Worm (Caenorhabditis elegans) whole organism, L4 larva: ENCODE results near the gene chhy-1.

Experiments used
- F37D6.2 ChIP-seq: sonication (generic microtip); optimal IDR thresholded peaks from 2 replicates; lab custom pipeline; 2016; ENCODE audit warnings: mild to moderate bottlenecking, missing genetic modification characterization, missing compliant biosample characterization
- T20F7.1 ChIP-seq: fragments of 200-800 bp; sonication (Bioruptor generic); optimal IDR thresholded peaks from 2 replicates; lab custom pipeline; 2018; ENCODE audit warnings: mild to moderate bottlenecking, missing genetic modification characterization, missing compliant biosample characterization
- T26A8.4 ChIP-seq: fragments of 200-800 bp; sonication (Bioruptor generic); IDR thresholded peaks from 2 replicates; pipeline ENCODE4 v1.3.6; 2022; ENCODE audit warnings: missing genetic modification characterization, missing compliant biosample characterization
- Y75B8A.6 ChIP-seq: fragments of 200-800 bp; sonication (Bioruptor generic); IDR thresholded peaks from 2 replicates; pipeline ENCODE4 v1.3.6; 2022; ENCODE audit warnings: missing genetic modification reagents, missing genetic modification characterization, missing compliant biosample characterization
- ZK337.2 ChIP-seq: fragments of 200-800 bp; sonication (Bioruptor generic); IDR thresholded peaks from 2 replicates; pipeline ENCODE4 v1.3.6; 2022; ENCODE audit warnings: missing genetic modification reagents, missing genetic modification characterization, missing compliant biosample characterization
- aha-1 ChIP-seq: fragments of 150-350 bp; peaks from one replicate; lab custom pipeline; 2014; ENCODE audit warnings: missing biosample characterization, missing genetic modification characterization
- aly-2 ChIP-seq: sonication (generic microtip); optimal IDR thresholded peaks from 2 replicates; lab custom pipeline; 2018; ENCODE audit warnings: missing biosample characterization, missing genetic modification characterization
- ama-1 ChIP-seq: fragments of 150-350 bp; optimal IDR thresholded peaks from 2 replicates; lab custom pipeline; 2014; ENCODE audit warnings: inconsistent platforms, mixed read lengths
- arid-1 ChIP-seq: fragments of 200-800 bp; sonication (Bioruptor generic); conservative IDR thresholded peaks from 2 replicates; pipeline ENCODE4 v1.3.6; 2022; ENCODE audit warnings: missing genetic modification reagents, missing genetic modification characterization, missing compliant biosample characterization
- ceh-28 ChIP-seq: fragments of 150-350 bp; optimal IDR thresholded peaks from 2 replicates; lab custom pipeline; 2014; ENCODE audit warnings: missing biosample characterization, missing genetic modification reagents, missing genetic modification characterization
- cey-2 ChIP-seq: sonication (generic microtip); optimal IDR thresholded peaks from 3 replicates; lab custom pipeline; 2017; ENCODE audit warnings: missing genetic modification characterization, mild to moderate bottlenecking, missing compliant biosample characterization, antibody characterized with exemption, borderline replicate concordance; ENCODE audit not compliant: insufficient read depth
- daf-16 ChIP-seq, 3 experiments: sonication (generic microtip); optimal IDR thresholded peaks; 2 replicates each; lab custom pipeline; 2016 to 2017; ENCODE audit warnings: missing genetic modification characterization in 3 of 3, missing genetic modification reagents in 3 of 3, mild to moderate bottlenecking in 2 of 3, missing compliant biosample characterization in 2 of 3, missing biosample characterization in 1 of 3, moderate library complexity in 1 of 3
- dmd-6 ChIP-seq: fragments of 200-800 bp; sonication (Bioruptor generic); IDR thresholded peaks from 2 replicates; pipeline ENCODE4 v1.3.6; 2022; ENCODE audit warnings: missing genetic modification reagents, missing genetic modification characterization, missing compliant biosample characterization
- duxl-1 ChIP-seq: sonication (generic microtip); optimal IDR thresholded peaks from 2 replicates; lab custom pipeline; 2016; ENCODE audit warnings: mild to moderate bottlenecking, missing genetic modification characterization, moderate library complexity, missing compliant biosample characterization; ENCODE audit not compliant: poor library complexity
- dve-1 ChIP-seq: sonication (generic microtip); optimal IDR thresholded peaks from 2 replicates; lab custom pipeline; 2017; ENCODE audit warnings: antibody characterized with exemption, mild to moderate bottlenecking, missing genetic modification characterization, missing compliant biosample characterization; ENCODE audit not compliant: insufficient read depth
- fkh-10 ChIP-seq: fragments of 150-350 bp; optimal IDR thresholded peaks from 2 replicates; lab custom pipeline; 2014; ENCODE audit warnings: missing biosample characterization, missing genetic modification reagents, missing genetic modification characterization
- hif-1 ChIP-seq, 2 experiments: sonication (generic microtip); optimal IDR thresholded peaks; 2 replicates each; lab custom pipeline; 2016 to 2017; ENCODE audit warnings: missing compliant biosample characterization in 2 of 2, missing genetic modification characterization in 2 of 2, missing genetic modification reagents in 2 of 2, missing genotype in 2 of 2, mild to moderate bottlenecking in 1 of 2
- hmg-1.1 ChIP-seq: fragments of 200-800 bp; sonication (Bioruptor generic); IDR thresholded peaks from 2 replicates; pipeline ENCODE4 v1.3.6; 2022; ENCODE audit warnings: missing genetic modification reagents, missing genetic modification characterization, missing compliant biosample characterization
- jun-1 ChIP-seq: fragments of 150-350 bp; optimal IDR thresholded peaks from 2 replicates; lab custom pipeline; 2014; ENCODE audit warnings: missing biosample characterization, missing genetic modification reagents, missing genetic modification characterization
- lim-7 ChIP-seq: fragments of 200-800 bp; sonication (Bioruptor generic); IDR thresholded peaks from 2 replicates; pipeline ENCODE4 v1.3.6; 2022; ENCODE audit warnings: missing genetic modification characterization, missing compliant biosample characterization
- lin-29 ChIP-seq: fragments of 200-800 bp; sonication (Bioruptor generic); IDR thresholded peaks from 2 replicates; pipeline ENCODE4 v1.3.6; 2022; ENCODE audit warnings: missing genetic modification reagents, missing genetic modification characterization, missing compliant biosample characterization
- lin-39 ChIP-seq: fragments of 150-350 bp; optimal IDR thresholded peaks from 2 replicates; lab custom pipeline; 2014; ENCODE audit warnings: missing biosample characterization, missing genetic modification reagents, missing genetic modification characterization
- lsy-2 ChIP-seq, 2 experiments: fragments of 150-350 bp in 1 of 2; sonication (generic microtip) in 1 of 2; optimal IDR thresholded peaks; 2 replicates each; lab custom pipeline; 2014 to 2017; ENCODE audit warnings: missing biosample characterization in 2 of 2, missing genetic modification characterization in 2 of 2
- madf-9 ChIP-seq: fragments of 200-800 bp; sonication (Bioruptor generic); conservative IDR thresholded peaks from 2 replicates; pipeline ENCODE4 v1.3.6; 2022; ENCODE audit warnings: missing genetic modification reagents, missing genetic modification characterization, missing compliant biosample characterization
- mdt-29 ChIP-seq: fragments of 200-800 bp; sonication (Bioruptor generic); IDR thresholded peaks from 2 replicates; pipeline ENCODE4 v1.3.6; 2022; ENCODE audit warnings: missing genetic modification reagents, missing genetic modification characterization, missing compliant biosample characterization
- mep-1 ChIP-seq: fragments of 150-350 bp; sonication (generic microtip); optimal IDR thresholded peaks from 3 replicates; lab custom pipeline; 2014; ENCODE audit warnings: missing biosample characterization, missing genetic modification characterization
- mes-2 ChIP-seq: sonication (generic microtip); optimal IDR thresholded peaks from 2 replicates; lab custom pipeline; 2016; ENCODE audit warnings: missing genotype, mild to moderate bottlenecking, missing genetic modification characterization, missing compliant biosample characterization; ENCODE audit not compliant: poor library complexity, severe bottlenecking
- nhr-41 ChIP-seq: fragments of 200-800 bp; sonication (Bioruptor generic); IDR thresholded peaks from 2 replicates; pipeline ENCODE4 v1.3.6; 2022; ENCODE audit warnings: missing genetic modification reagents, missing genetic modification characterization, missing compliant biosample characterization
- nhr-77 ChIP-seq: fragments of 150-350 bp; optimal IDR thresholded peaks from 2 replicates; lab custom pipeline; 2014; ENCODE audit warnings: missing biosample characterization, missing genetic modification characterization
- pha-4 ChIP-seq, 2 experiments: fragments of 150-350 bp in 1 of 2; fragments of 200-800 bp in 1 of 2; sonication (Bioruptor generic) in 1 of 2; IDR thresholded peaks in 1 of 2; optimal IDR thresholded peaks in 1 of 2; 2 replicates each; pipeline versions ENCODE4 v1.3.6 to Lab custom; 2014 to 2022; ENCODE audit warnings: missing genetic modification characterization in 2 of 2, missing genetic modification reagents in 2 of 2, missing biosample characterization in 1 of 2, missing compliant biosample characterization in 1 of 2
- set-16 ChIP-seq: fragments of 200-800 bp; sonication (Bioruptor generic); IDR thresholded peaks from 2 replicates; pipeline ENCODE4 v1.3.6; 2022; ENCODE audit warnings: missing genetic modification reagents, missing genetic modification characterization, missing compliant biosample characterization
- skn-1 ChIP-seq: fragments of 150-350 bp; optimal IDR thresholded peaks from 2 replicates; lab custom pipeline; 2014; ENCODE audit warnings: missing biosample characterization, missing genetic modification characterization
- spr-1 ChIP-seq: sonication (generic microtip); optimal IDR thresholded peaks from 2 replicates; lab custom pipeline; 2016; ENCODE audit warnings: mild to moderate bottlenecking, missing genetic modification characterization, missing compliant biosample characterization
- tra-1 ChIP-seq: fragments of 200-800 bp; sonication (Bioruptor generic); IDR thresholded peaks from 2 replicates; pipeline ENCODE4 v1.3.6; 2022; ENCODE audit warnings: missing genetic modification reagents, missing genetic modification characterization, missing compliant biosample characterization
- unc-62 ChIP-seq, 3 experiments: fragments of 150-350 bp in 1 of 3; sonication (generic microtip); optimal IDR thresholded peaks in 2 of 3; peaks in 1 of 3; 1 replicate in 1 of 3; 2 replicates in 2 of 3; lab custom pipeline; 2014 to 2017; ENCODE audit warnings: missing biosample characterization in 3 of 3, missing genetic modification characterization in 3 of 3, missing genetic modification reagents in 3 of 3, missing genotype in 1 of 3
- vab-7 ChIP-seq: fragments of 200-800 bp; sonication (Bioruptor generic); IDR thresholded peaks from 2 replicates; pipeline ENCODE4 v1.3.6; 2022; ENCODE audit warnings: missing genetic modification reagents, missing genetic modification characterization, missing compliant biosample characterization
- zag-1 ChIP-seq: fragments of 150-350 bp; optimal IDR thresholded peaks from 2 replicates; lab custom pipeline; 2014; ENCODE audit warnings: missing biosample characterization, missing genetic modification characterization
- zfp-2 ChIP-seq: sonication (generic microtip); optimal IDR thresholded peaks from 2 replicates; lab custom pipeline; 2016; ENCODE audit warnings: mild to moderate bottlenecking, missing genetic modification characterization, missing compliant biosample characterization

The chhy-1 gene

DNA sequence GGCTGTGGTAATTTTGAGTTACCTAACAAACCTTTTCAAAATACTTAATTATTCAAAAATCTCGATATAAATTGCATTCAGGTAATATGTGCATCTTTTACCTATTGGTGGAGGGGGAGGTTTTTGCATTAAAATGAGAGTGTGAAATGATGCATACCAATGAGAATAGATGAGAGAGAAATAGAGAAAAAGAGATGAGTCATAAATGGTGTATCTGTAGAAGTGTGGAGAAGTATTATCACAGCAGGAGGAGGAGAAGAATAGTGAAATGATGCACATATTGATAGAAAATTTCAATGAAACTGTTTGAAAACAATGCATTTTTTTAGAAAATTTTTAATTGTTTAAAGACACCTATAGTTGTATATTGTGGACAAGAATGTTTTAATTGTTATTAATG is 23.1 kb upstream of the chhy-1 start:
- TF ChIP-seq dmd-6 (GFP tag; lab: Robert Waterston, UW) (no peak), duxl-1 (tag; lab: Kevin White, UChicago) (no peak), mep-1 (peak; percentile 26), aly-2 (tag; lab: Kevin White, UChicago) (no peak), pha-4 (GFP tag; IDR thresholded peaks at IDR 0.05; lab: Robert Waterston, UW) (no peak), pha-4 (tag; optimal IDR thresholded peaks at IDR 0.05; lab: Kevin White, UChicago) (peak; percentile 65), daf-16 (GFP tag; optimal IDR thresholded peaks at IDR 0.05; lab: Kevin White, UChicago) (no peak), daf-16 (tag; optimal IDR thresholded peaks at IDR 0.05; lab: Kevin White, UChicago) (peak; percentile 15), F37D6.2 (no peak), lsy-2 (tag; optimal IDR thresholded peaks at IDR 0.05; lab: Kevin White, UChicago) (peak in 1 of 2 experiments; percentile 31), dve-1 (tag; lab: Kevin White, UChicago) (peak; percentile 51)

DNA sequence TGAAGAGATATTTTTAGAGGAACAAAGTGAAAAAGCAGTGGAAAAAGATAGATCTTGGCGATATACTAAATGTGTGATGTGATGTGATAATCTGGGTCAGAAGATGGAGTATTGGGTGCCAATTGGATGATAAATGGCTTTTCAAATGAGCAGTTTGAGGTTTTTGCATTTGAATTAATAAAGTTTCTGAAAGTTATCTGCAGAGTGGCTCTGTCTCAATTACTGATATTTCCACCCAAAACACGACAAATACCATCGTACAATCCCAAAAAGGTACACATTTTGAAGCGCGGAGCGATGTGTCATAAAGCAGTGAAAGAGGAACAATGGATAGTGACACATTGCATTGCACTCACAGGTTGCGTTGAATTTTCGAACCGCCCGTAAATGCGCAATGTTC is 22.1 kb upstream of the chhy-1 start:
- TF ChIP-seq unc-62 (GFP tag; optimal IDR thresholded peaks at IDR 0.05 in 1 of 2; lab: Kevin White, UChicago): peak in 1 of 2 experiments; percentile 96
- no peak for TF ChIP-seq unc-62 (tag; optimal IDR thresholded peaks at IDR 0.05; lab: Kevin White, UChicago)
- TF ChIP-seq aha-1 (tag; lab: Kevin White, UChicago): peak; percentile 26
- TF ChIP-seq lin-39 (tag; lab: Kevin White, UChicago): no peak
- TF ChIP-seq cey-2 (tag; lab: Kevin White, UChicago): no peak

ce11 chrII:8637615-8638014 is 20.2 kb upstream of the chhy-1 start, which contains the start of gene vab-9:
Gene vab-9 (minus strand): TSS chrII:8637715.
- no peak for TF ChIP-seq madf-9 (GFP tag; lab: Robert Waterston, UW)
- TF ChIP-seq spr-1 (tag; lab: Kevin White, UChicago): no peak
- no peak for TF ChIP-seq T20F7.1
- TF ChIP-seq T26A8.4 (GFP tag; lab: Robert Waterston, UW): no peak
- TF ChIP-seq jun-1: no peak
- TF ChIP-seq nhr-41 (GFP tag; lab: Robert Waterston, UW): no peak
- no peak for TF ChIP-seq tra-1
- TF ChIP-seq fkh-10: no peak
- no peak for TF ChIP-seq ceh-28 (tag; lab: Kevin White, UChicago)
- no peak for TF ChIP-seq lin-39 (tag; lab: Kevin White, UChicago)
- TF ChIP-seq skn-1 (tag; lab: Kevin White, UChicago): no peak
- TF ChIP-seq Y75B8A.6: no peak
- no peak for TF ChIP-seq mes-2 (tag; lab: Kevin White, UChicago)
- no peak for TF ChIP-seq dmd-6 (GFP tag; lab: Robert Waterston, UW)
- TF ChIP-seq zfp-2 (tag; lab: Kevin White, UChicago): no peak
- no peak for TF ChIP-seq arid-1 (GFP tag; lab: Robert Waterston, UW)
- TF ChIP-seq aha-1 (tag; lab: Kevin White, UChicago): no peak
- TF ChIP-seq mdt-29: no peak
- TF ChIP-seq ama-1 (lab: Kevin White, UChicago): no peak
- no peak for TF ChIP-seq set-16

DNA sequence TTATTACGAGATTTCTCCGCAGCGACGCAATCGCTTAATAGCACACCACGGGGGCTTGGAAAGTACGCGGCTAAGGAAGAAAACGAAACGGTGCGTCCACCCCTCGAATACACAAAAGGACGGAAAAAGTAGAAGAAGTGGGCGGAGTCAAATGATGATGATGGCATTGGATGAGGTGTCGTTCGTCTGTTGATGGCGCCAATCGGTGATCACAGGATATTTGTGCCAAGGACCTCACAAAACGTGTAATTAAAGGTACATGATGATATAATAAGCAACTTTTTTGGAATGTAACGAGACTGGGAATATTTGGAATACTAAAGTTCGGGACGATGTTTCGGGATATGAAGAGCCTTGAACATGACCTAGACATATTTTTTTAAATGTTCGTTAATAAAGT is 17.0 kb upstream of the chhy-1 start, which contains the start of gene cutl-12:
TSS of gene cutl-12 (minus strand) at position 101 of the 400 bp plus-strand sequence.
- TF ChIP-seq vab-7 (GFP tag; lab: Robert Waterston, UW) (no peak), hif-1 (tag; optimal IDR thresholded peaks at IDR 0.05; lab: Kevin White, UChicago) (no peak), hmg-1.1 (GFP tag; lab: Robert Waterston, UW) (no peak), lin-29 (GFP tag; lab: Robert Waterston, UW) (no peak), ceh-28 (tag; lab: Kevin White, UChicago) (no peak), ZK337.2 (GFP tag; lab: Robert Waterston, UW) (no peak), zag-1 (tag; lab: Kevin White, UChicago) (no peak), fkh-10 (no peak), nhr-77 (tag; lab: Kevin White, UChicago) (no peak), T26A8.4 (GFP tag; lab: Robert Waterston, UW) (no peak), lim-7 (GFP tag; lab: Robert Waterston, UW) (no peak)
